Fruit fly (Drosophila melanogaster) whole organism, embryonic: Measurements from ENCODE around the gene Ppox.

Experiments used
- CG16815 ChIP-seq: fragments of 200-800 bp; sonication (Bioruptor generic); optimal IDR thresholded peaks from 3 replicates; lab custom pipeline; 2017; ENCODE audit warnings: missing biosample characterization, mild to moderate bottlenecking, missing genetic modification characterization
- corto ChIP-seq: fragments of 200-800 bp; sonication (Bioruptor generic); optimal IDR thresholded peaks from 2 replicates; lab custom pipeline; 2016; ENCODE audit warnings: missing biosample characterization, mild to moderate bottlenecking, missing genetic modification characterization, moderate library complexity

dm6 chr3R:24661679-24662411, at the start of gene Ppox:
- no peak for TF ChIP-seq CG16815 (GFP tag; lab: Kevin White, UChicago)
- no peak for TF ChIP-seq corto (GFP tag; lab: Kevin White, UChicago)
